Worm (Caenorhabditis elegans): ENCODE measurements around the gene F55B12.2.

The F55B12.2 gene

DNA sequence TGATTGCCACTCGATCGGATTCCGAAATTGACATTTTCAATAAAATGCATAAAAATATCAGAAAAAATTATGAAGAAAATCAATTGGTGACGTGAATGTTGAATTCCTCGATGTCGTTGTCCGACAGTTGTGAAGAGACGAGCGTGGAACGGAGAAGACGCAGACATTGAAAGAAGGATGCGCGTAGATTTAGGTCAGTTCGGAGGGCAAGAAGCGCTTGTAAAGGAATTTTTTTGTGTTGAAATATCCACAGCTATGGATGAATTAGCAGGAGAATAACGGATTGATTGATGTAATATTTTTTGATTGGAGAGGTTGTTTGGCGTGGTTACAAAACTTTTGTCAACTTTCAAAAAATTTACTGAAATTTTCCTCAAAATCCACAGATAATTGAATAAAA, 48.4 kb downstream of the F55B12.2 start, which contains the start of gene F20G2.3:
Gene F20G2.3 (minus strand): TSS at position 101 of the 400 bp plus-strand sequence.
- TF ChIP-seq hlh-30 (tag; optimal IDR thresholded peaks at IDR 0.05; ENCODE audit: insufficient read depth), result no peak
- no peak for TF ChIP-seq ceh-31 (tag; optimal IDR thresholded peaks at IDR 0.05)
- TF ChIP-seq elt-2 (tag; optimal IDR thresholded peaks at IDR 0.05), result no peak
- no peak for TF ChIP-seq ref-2 (tag; optimal IDR thresholded peaks at IDR 0.05)
- no peak for TF ChIP-seq ztf-16 (tag; optimal IDR thresholded peaks at IDR 0.05)
- TF ChIP-seq C08G9.2 (tag; optimal IDR thresholded peaks at IDR 0.05), result no peak
- TF ChIP-seq unc-42 (tag; optimal IDR thresholded peaks at IDR 0.05), result no peak
- no peak for TF ChIP-seq syd-9 (tag; optimal IDR thresholded peaks at IDR 0.05)
